Worm (Caenorhabditis elegans): ENCODE measurements around the gene B0554.7.

DNA sequence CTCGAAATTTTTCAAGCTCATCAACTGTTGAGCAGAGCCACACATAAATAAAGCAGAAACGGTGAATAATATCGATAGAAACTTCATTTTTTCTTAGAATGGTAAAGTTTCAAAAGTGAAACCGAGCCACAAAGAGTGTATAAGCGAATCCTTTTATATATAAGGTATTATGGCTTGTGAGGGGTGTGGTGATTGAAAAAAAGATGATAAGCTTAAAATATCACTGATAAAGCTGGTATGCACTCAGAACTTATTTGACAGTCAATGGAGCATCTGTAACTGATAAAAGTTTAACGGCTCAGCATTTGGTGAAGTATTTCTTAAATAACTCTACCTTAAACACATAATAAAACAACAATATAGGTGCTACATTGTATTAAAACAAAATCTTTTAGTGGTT lies 26.2 kb downstream of the B0554.7 start, which contains the start of gene dod-19:
- TF ChIP-seq unc-62 (GFP tag; optimal IDR thresholded peaks at IDR 0.05), result no peak
- no peak for TF ChIP-seq hlh-12 (tag; optimal IDR thresholded peaks at IDR 0.05)
- TF ChIP-seq C06A6.2 (GFP tag; conservative IDR thresholded peaks at IDR 0.05), result no peak
- no peak for TF ChIP-seq attf-5 (GFP tag; optimal IDR thresholded peaks at IDR 0.05)
- TF ChIP-seq ama-1 (optimal IDR thresholded peaks at IDR 0.05), result no peak
- TF ChIP-seq ama-1 (GFP tag; optimal IDR thresholded peaks at IDR 0.05), result no peak
- no peak for TF ChIP-seq Y95B8A.8 (GFP tag; IDR thresholded peaks at IDR 0.05)
- no peak for TF ChIP-seq ztf-25 (GFP tag; IDR thresholded peaks at IDR 0.05)
- TF ChIP-seq ceh-91 (GFP tag; IDR thresholded peaks at IDR 0.05), result no peak
- TF ChIP-seq him-1 (tag; optimal IDR thresholded peaks at IDR 0.05), result no peak

Measured in whole organism, young adult.